Worm (Caenorhabditis elegans) whole organism, L2 larva: Measurements from ENCODE around the gene best-23.

Source experiments
- C34F6.9 ChIP-seq: fragments of 150-350 bp; optimal IDR thresholded peaks from 2 replicates; lab custom pipeline; 2014; ENCODE audit warnings: missing biosample characterization, missing genetic modification characterization
- F13H6.1 ChIP-seq: sonication (generic microtip); optimal IDR thresholded peaks from 2 replicates; lab custom pipeline; 2016; ENCODE audit warnings: missing genetic modification characterization, missing compliant biosample characterization
- R02D3.7 ChIP-seq: fragments of 150-350 bp; optimal IDR thresholded peaks from 2 replicates; lab custom pipeline; 2014; ENCODE audit warnings: missing biosample characterization, missing genetic modification characterization
- aly-2 ChIP-seq: fragments of 150-350 bp; optimal IDR thresholded peaks from 2 replicates; lab custom pipeline; 2014; ENCODE audit warnings: missing biosample characterization, missing genetic modification characterization
- ama-1 ChIP-seq: fragments of 150-350 bp; optimal IDR thresholded peaks from 2 replicates; lab custom pipeline; 2018; ENCODE audit warnings: inconsistent platforms
- ceh-16 ChIP-seq: fragments of 150-350 bp; optimal IDR thresholded peaks from 2 replicates; lab custom pipeline; 2014; ENCODE audit warnings: missing biosample characterization, missing genetic modification characterization
- ceh-82 ChIP-seq: fragments of 150-350 bp; optimal IDR thresholded peaks from 2 replicates; lab custom pipeline; 2014; ENCODE audit warnings: missing biosample characterization, missing genetic modification characterization
- crh-2 ChIP-seq: sonication (generic microtip); optimal IDR thresholded peaks from 2 replicates; lab custom pipeline; 2017; ENCODE audit warnings: missing biosample characterization, missing genetic modification characterization
- dmd-4 ChIP-seq: sonication (generic microtip); optimal IDR thresholded peaks from 2 replicates; lab custom pipeline; 2017; ENCODE audit warnings: missing biosample characterization, missing genetic modification characterization
- egl-27 ChIP-seq: sonication (generic microtip); optimal IDR thresholded peaks from 3 replicates; lab custom pipeline; 2017; ENCODE audit warnings: missing biosample characterization, missing genetic modification reagents, missing genetic modification characterization
- elt-1 ChIP-seq: fragments of 150-350 bp; optimal IDR thresholded peaks from 2 replicates; lab custom pipeline; 2014; ENCODE audit warnings: missing biosample characterization, missing genetic modification characterization
- elt-3 ChIP-seq: sonication (generic microtip); optimal IDR thresholded peaks from 2 replicates; lab custom pipeline; 2017; ENCODE audit warnings: missing biosample characterization, missing genetic modification characterization
- fos-1 ChIP-seq: fragments of 150-350 bp; optimal IDR thresholded peaks from 2 replicates; lab custom pipeline; 2014; ENCODE audit warnings: missing biosample characterization, missing genetic modification characterization
- gmeb-1 ChIP-seq: fragments of 150-350 bp; optimal IDR thresholded peaks from 2 replicates; lab custom pipeline; 2014; ENCODE audit warnings: missing biosample characterization, missing genetic modification characterization
- lin-11 ChIP-seq: fragments of 150-350 bp; sonication (generic microtip); optimal IDR thresholded peaks from 2 replicates; lab custom pipeline; 2014; ENCODE audit warnings: missing biosample characterization, missing genetic modification characterization, inconsistent platforms, mixed read lengths
- lin-13 ChIP-seq: fragments of 150-350 bp; optimal IDR thresholded peaks from 2 replicates; lab custom pipeline; 2014; ENCODE audit warnings: missing biosample characterization, missing genetic modification reagents, missing genetic modification characterization
- lin-39 ChIP-seq: fragments of 150-350 bp; optimal IDR thresholded peaks from 2 replicates; lab custom pipeline; 2014; ENCODE audit warnings: missing biosample characterization, missing genetic modification reagents, missing genetic modification characterization
- lsy-2 ChIP-seq, 2 experiments: fragments of 150-350 bp in 1 of 2; sonication (generic microtip) in 1 of 2; optimal IDR thresholded peaks; 2 replicates each; lab custom pipeline; 2014 to 2017; ENCODE audit warnings: missing biosample characterization in 2 of 2, missing genetic modification characterization in 2 of 2
- mab-5 ChIP-seq: fragments of 150-350 bp; optimal IDR thresholded peaks from 2 replicates; lab custom pipeline; 2014; ENCODE audit warnings: missing biosample characterization, missing genetic modification characterization
- mdl-1 ChIP-seq, 2 experiments: fragments of 150-350 bp in 1 of 2; sonication (generic microtip) in 1 of 2; optimal IDR thresholded peaks; 2 replicates each; lab custom pipeline; 2017; ENCODE audit warnings: missing biosample characterization in 2 of 2, missing genetic modification characterization in 2 of 2
- nhr-10 ChIP-seq: sonication (generic microtip); optimal IDR thresholded peaks from 2 replicates; lab custom pipeline; 2017; ENCODE audit warnings: missing biosample characterization, missing genetic modification characterization
- nhr-11 ChIP-seq: fragments of 150-350 bp; optimal IDR thresholded peaks from 2 replicates; lab custom pipeline; 2014; ENCODE audit warnings: missing biosample characterization, missing genetic modification characterization
- nhr-12 ChIP-seq: fragments of 150-350 bp; optimal IDR thresholded peaks from 2 replicates; lab custom pipeline; 2014; ENCODE audit warnings: missing biosample characterization, missing genetic modification characterization
- nhr-129 ChIP-seq: fragments of 150-350 bp; optimal IDR thresholded peaks from 2 replicates; lab custom pipeline; 2014; ENCODE audit warnings: missing biosample characterization, missing genetic modification characterization
- nhr-23 ChIP-seq: fragments of 150-350 bp; optimal IDR thresholded peaks from 2 replicates; lab custom pipeline; 2014; ENCODE audit warnings: missing biosample characterization, missing genetic modification reagents, missing genetic modification characterization
- nhr-25 ChIP-seq: fragments of 150-350 bp; sonication (generic microtip); optimal IDR thresholded peaks from 3 replicates; lab custom pipeline; 2014; ENCODE audit warnings: missing biosample characterization, missing genetic modification characterization
- sem-4 ChIP-seq: fragments of 150-350 bp; optimal IDR thresholded peaks from 2 replicates; lab custom pipeline; 2014; ENCODE audit warnings: missing biosample characterization, missing genetic modification reagents, missing genetic modification characterization
- skn-1 ChIP-seq: sonication (generic microtip); optimal IDR thresholded peaks from 2 replicates; lab custom pipeline; 2017; ENCODE audit warnings: missing biosample characterization, missing genetic modification characterization
- sma-3 ChIP-seq: sonication (generic microtip); optimal IDR thresholded peaks from 2 replicates; lab custom pipeline; 2016; ENCODE audit warnings: missing genetic modification reagents, missing genetic modification characterization, missing compliant biosample characterization
- sma-9 ChIP-seq, 2 experiments: fragments of 150-350 bp in 1 of 2; sonication (generic microtip) in 1 of 2; optimal IDR thresholded peaks; 2 replicates each; lab custom pipeline; 2014 to 2016; ENCODE audit warnings: missing genetic modification characterization in 2 of 2, mild to moderate bottlenecking in 1 of 2, missing biosample characterization in 1 of 2, missing compliant biosample characterization in 1 of 2, missing genetic modification reagents in 1 of 2, moderate library complexity in 1 of 2
- snpc-4 ChIP-seq: fragments of 150-350 bp; optimal IDR thresholded peaks from 2 replicates; lab custom pipeline; 2014; ENCODE audit warnings: missing biosample characterization, missing genetic modification characterization
- unc-39 ChIP-seq: fragments of 150-350 bp; optimal IDR thresholded peaks from 2 replicates; lab custom pipeline; 2014; ENCODE audit warnings: missing biosample characterization, missing genetic modification characterization
- unc-55 ChIP-seq: fragments of 150-350 bp; sonication (generic microtip); optimal IDR thresholded peaks from 3 replicates; lab custom pipeline; 2014; ENCODE audit warnings: missing biosample characterization, missing genetic modification reagents, missing genetic modification characterization
- ztf-1 ChIP-seq: fragments of 200-800 bp; sonication (Bioruptor generic); conservative IDR thresholded peaks from 2 replicates; pipeline ENCODE4 v1.3.6; 2022; ENCODE audit warnings: missing genetic modification characterization, missing compliant biosample characterization

The best-23 gene

ce11 chrII:7864207-7864606 is 43.2 kb downstream of the best-23 start, which contains the start of gene ostb-1 (continued):
- no peak for TF ChIP-seq elt-3 (tag; lab: Kevin White, UChicago)
- TF ChIP-seq nhr-10 (tag; lab: Kevin White, UChicago) = no peak
- no peak for TF ChIP-seq skn-1 (tag; lab: Kevin White, UChicago)
- TF ChIP-seq nhr-129 (tag; lab: Kevin White, UChicago) = peak; percentile 59
- TF ChIP-seq ceh-82 = no peak
- no peak for TF ChIP-seq lin-13 (GFP tag; lab: Kevin White, UChicago)
- TF ChIP-seq mdl-1 (tag; optimal IDR thresholded peaks at IDR 0.05; lab: Kevin White, UChicago) = no peak
- TF ChIP-seq, all 48 proteins: peak for 7

- TF ChIP-seq lin-39 (tag; lab: Kevin White, UChicago) (no peak), elt-1 (tag; lab: Kevin White, UChicago) (no peak), ceh-16 (tag; lab: Kevin White, UChicago) (no peak), unc-39 (tag; lab: Kevin White, UChicago) (no peak)
These were observed 43.8 kb downstream of the best-23 start for ce11 chrII:7863480-7864125.

- TF ChIP-seq ama-1 (lab: Kevin White, UChicago) (no peak), skn-1 (tag; lab: Kevin White, UChicago) (no peak), gmeb-1 (tag; lab: Kevin White, UChicago) (peak; percentile 71), sem-4 (tag; lab: Kevin White, UChicago) (peak; percentile 4), sma-3 (GFP tag; lab: Kevin White, UChicago) (no peak), nhr-129 (tag; lab: Kevin White, UChicago) (peak; percentile 74), lin-39 (tag; lab: Kevin White, UChicago) (no peak), snpc-4 (tag; lab: Kevin White, UChicago) (no peak), aly-2 (tag; lab: Kevin White, UChicago) (no peak), crh-2 (peak; percentile 69), unc-55 (GFP tag; lab: Kevin White, UChicago) (peak; percentile 89), ceh-82 (no peak), unc-39 (tag; lab: Kevin White, UChicago) (no peak), lin-11 (no peak), ztf-1 (GFP tag; lab: Robert Waterston, UW) (no peak), lsy-2 (tag; optimal IDR thresholded peaks at IDR 0.05; lab: Kevin White, UChicago) (peak in 1 of 2 experiments; percentile 79), nhr-23 (no peak), elt-1 (tag; lab: Kevin White, UChicago) (no peak), lin-13 (GFP tag; lab: Kevin White, UChicago) (peak; percentile 58), egl-27 (tag; lab: Kevin White, UChicago) (no peak), R02D3.7 (tag; lab: Kevin White, UChicago) (no peak), fos-1 (tag; lab: Kevin White, UChicago) (peak; percentile 16), C34F6.9 (tag; lab: Kevin White, UChicago) (peak; percentile 82), sma-9 (GFP tag; optimal IDR thresholded peaks at IDR 0.05; lab: Kevin White, UChicago) (peak; percentile 41), sma-9 (tag; optimal IDR thresholded peaks at IDR 0.05; lab: Kevin White, UChicago) (no peak)
- TF ChIP-seq, all 48 proteins: peak for 10
These were observed 47.0 kb downstream of the best-23 start, which contains the start of gene lin-5 for ce11 chrII:7860221-7860928. lin-5 (plus strand) TSS chrII:7860574.

- TF ChIP-seq F13H6.1 (tag; lab: Kevin White, UChicago) = no peak
- TF ChIP-seq crh-2 = no peak
These were observed 49.3 kb downstream of the best-23 start, which contains the start of gene sds-22 for ce11 chrII:7858101-7858500. sds-22 (plus strand) TSS chrII:7858401.

ce11 chrII:7857485-7858010 is 49.8 kb downstream of the best-23 start, which contains the start of the genes cec-3 and T09A5.15:
cec-3 (minus strand) TSS chrII:7857600.
T09A5.15 (plus strand) TSS chrII:7857960.
- TF ChIP-seq sma-3 (GFP tag; lab: Kevin White, UChicago) (peak; percentile 39), nhr-129 (tag; lab: Kevin White, UChicago) (peak; percentile 47), nhr-11 (tag; lab: Kevin White, UChicago) (no peak), C34F6.9 (tag; lab: Kevin White, UChicago) (peak; percentile 63), egl-27 (tag; lab: Kevin White, UChicago) (no peak), dmd-4 (tag; lab: Kevin White, UChicago) (no peak), fos-1 (tag; lab: Kevin White, UChicago) (peak; percentile 2), sma-9 (GFP tag; optimal IDR thresholded peaks at IDR 0.05; lab: Kevin White, UChicago) (peak; percentile 21), sma-9 (tag; optimal IDR thresholded peaks at IDR 0.05; lab: Kevin White, UChicago) (no peak), ztf-1 (GFP tag; lab: Robert Waterston, UW) (no peak), nhr-12 (tag; lab: Kevin White, UChicago) (no peak), lsy-2 (tag; optimal IDR thresholded peaks at IDR 0.05; lab: Kevin White, UChicago) (peak in 1 of 2 experiments; percentile 69), F13H6.1 (tag; lab: Kevin White, UChicago) (peak; percentile 4), crh-2 (peak; percentile 44), mab-5 (no peak), nhr-25 (tag; lab: Kevin White, UChicago) (peak; percentile 2), unc-55 (GFP tag; lab: Kevin White, UChicago) (peak; percentile 73)
- TF ChIP-seq, all 48 proteins: peak for 10
